Fruit fly (Drosophila melanogaster) whole organism, wandering third instar larva: ENCODE measurements around the gene CG15530.
A peak's percentile ranks its signal among the peaks of the same experiment; 100 is the strongest.

Experiments used
- Abd-B ChIP-seq: fragments of >200 bp; optimal IDR thresholded peaks from 2 replicates; lab custom pipeline; 2017; ENCODE audit warnings: missing biosample characterization, missing genetic modification characterization
- CG32264 ChIP-seq: fragments of 200-800 bp; sonication (Bioruptor generic); optimal IDR thresholded peaks from 2 replicates; lab custom pipeline; 2016; ENCODE audit warnings: missing biosample characterization, missing genetic modification characterization
- CG9705 ChIP-seq: fragments of 200-800 bp; sonication (Bioruptor generic); optimal IDR thresholded peaks from 2 replicates; lab custom pipeline; 2018; ENCODE audit warnings: missing biosample characterization, mild to moderate bottlenecking, missing genetic modification characterization
- CrebA ChIP-seq: fragments of 200-800 bp; sonication (Bioruptor generic); optimal IDR thresholded peaks from 2 replicates; lab custom pipeline; 2016; ENCODE audit warnings: missing biosample characterization, mild to moderate bottlenecking, missing genetic modification characterization, borderline replicate concordance
- Dif ChIP-seq: fragments of 200-275, 200-300 bp; sonication (Bioruptor generic); optimal IDR thresholded peaks from 2 replicates; lab custom pipeline; 2018; ENCODE audit warnings: missing biosample characterization, missing genetic modification characterization; ENCODE audit not compliant: partially characterized antibody
- GATAd ChIP-seq: sonication (Bioruptor generic); optimal IDR thresholded peaks from 2 replicates; lab custom pipeline; 2016; ENCODE audit warnings: missing biosample characterization, missing genetic modification characterization
- HLH106 ChIP-seq: fragments of 200-800 bp; optimal IDR thresholded peaks from 3 replicates; lab custom pipeline; 2019; ENCODE audit warnings: missing biosample characterization, mild to moderate bottlenecking, missing genetic modification characterization, moderate library complexity
- Hnf4 ChIP-seq: fragments of 200-800 bp; sonication (Bioruptor generic); optimal IDR thresholded peaks from 2 replicates; lab custom pipeline; 2016; ENCODE audit warnings: missing biosample characterization, mild to moderate bottlenecking, missing genetic modification characterization
- Hr78 ChIP-seq: fragments of >200 bp; optimal IDR thresholded peaks from 2 replicates; lab custom pipeline; 2017; ENCODE audit warnings: missing biosample characterization, missing genetic modification characterization
- Hr83 ChIP-seq: fragments of 200-300 bp; sonication (Bioruptor generic); optimal IDR thresholded peaks from 2 replicates; lab custom pipeline; 2016; ENCODE audit warnings: missing biosample characterization, mild to moderate bottlenecking, missing genetic modification characterization, moderate library complexity; ENCODE audit not compliant: poor library complexity, severe bottlenecking
- Jra ChIP-seq: sonication (Bioruptor generic); optimal IDR thresholded peaks from 2 replicates; lab custom pipeline; 2016; ENCODE audit warnings: missing biosample characterization, missing genetic modification characterization
- Mio ChIP-seq: sonication (Bioruptor generic); optimal IDR thresholded peaks from 2 replicates; lab custom pipeline; 2016; ENCODE audit warnings: missing biosample characterization, missing genetic modification characterization
- Myc ChIP-seq: fragments of >200 bp; optimal IDR thresholded peaks from 2 replicates; lab custom pipeline; 2017
- N ChIP-seq: fragments of >200 bp; optimal IDR thresholded peaks from 2 replicates; lab custom pipeline; 2018; ENCODE audit warnings: missing biosample characterization, missing external identifiers, missing genetic modification characterization
- Rel ChIP-seq, 2 experiments: fragments of 200-800 bp; sonication (Bioruptor generic) in 1 of 2; optimal IDR thresholded peaks; 2 replicates in 1 of 2; 3 replicates in 1 of 2; lab custom pipeline; 2016 to 2019; ENCODE audit warnings: mild to moderate bottlenecking in 2 of 2, missing biosample characterization in 2 of 2, missing genetic modification characterization in 2 of 2, moderate library complexity in 1 of 2
- Sp1 ChIP-seq: fragments of 200-800 bp; sonication (Bioruptor generic); optimal IDR thresholded peaks from 3 replicates; lab custom pipeline; 2019; ENCODE audit warnings: missing biosample characterization, mild to moderate bottlenecking, missing genetic modification characterization, moderate library complexity
- Vsx2 ChIP-seq: fragments of 200-300, 225-300 bp; sonication (Bioruptor generic); optimal IDR thresholded peaks from 2 replicates; lab custom pipeline; 2018; ENCODE audit warnings: missing biosample characterization, missing genetic modification characterization; ENCODE audit not compliant: partially characterized antibody
- br ChIP-seq: fragments of 200-800 bp; sonication (Bioruptor generic); optimal IDR thresholded peaks from 2 replicates; lab custom pipeline; 2016; ENCODE audit warnings: missing biosample characterization, missing genetic modification characterization
- brk ChIP-seq: fragments of 200-800 bp; sonication (Bioruptor generic); optimal IDR thresholded peaks from 2 replicates; lab custom pipeline; 2016; ENCODE audit warnings: missing biosample characterization, mild to moderate bottlenecking, missing genetic modification characterization
- dl ChIP-seq, 2 experiments: fragments of 175-275, 200-275 bp in 1 of 2; fragments of 200-275 bp in 1 of 2; sonication (Bioruptor generic); optimal IDR thresholded peaks; lab custom pipeline; 2018; ENCODE audit warnings: mild to moderate bottlenecking in 2 of 2, missing biosample characterization in 2 of 2, missing genetic modification characterization in 2 of 2, moderate library complexity in 2 of 2; ENCODE audit not compliant: partially characterized antibody in 2 of 2, insufficient read depth in 1 of 2
- dmrt93B ChIP-seq: fragments of 200-800 bp; sonication (Bioruptor generic); optimal IDR thresholded peaks from 2 replicates; lab custom pipeline; 2018; ENCODE audit warnings: missing biosample characterization, mild to moderate bottlenecking, missing genetic modification characterization
- ey ChIP-seq: fragments of 200-800 bp; sonication (Bioruptor generic); optimal IDR thresholded peaks from 2 replicates; lab custom pipeline; 2016; ENCODE audit warnings: missing biosample characterization, missing genetic modification characterization
- foxo ChIP-seq, 2 experiments: fragments of 200-800 bp; sonication (Bioruptor generic); optimal IDR thresholded peaks; 2 replicates in 1 of 2; 3 replicates in 1 of 2; lab custom pipeline; 2016 to 2017; ENCODE audit warnings: missing biosample characterization in 2 of 2, missing genetic modification characterization in 2 of 2
- fru ChIP-seq: fragments of 200-800 bp; sonication (Bioruptor generic); optimal IDR thresholded peaks from 3 replicates; lab custom pipeline; 2016; ENCODE audit warnings: missing biosample characterization, mild to moderate bottlenecking, missing genetic modification characterization
- h ChIP-seq: fragments of 200-800 bp; sonication (Bioruptor generic); optimal IDR thresholded peaks from 3 replicates; lab custom pipeline; 2016; ENCODE audit warnings: missing biosample characterization, mild to moderate bottlenecking, missing genetic modification characterization
- lola ChIP-seq: fragments of >200 bp; optimal IDR thresholded peaks from 2 replicates; lab custom pipeline; 2017; ENCODE audit warnings: missing biosample characterization, missing genetic modification characterization
- pan ChIP-seq: fragments of >200 bp; optimal IDR thresholded peaks from 2 replicates; lab custom pipeline; 2017
- rgr ChIP-seq: fragments of 200-800 bp; sonication (Bioruptor generic); optimal IDR thresholded peaks from 3 replicates; lab custom pipeline; 2016; ENCODE audit warnings: missing biosample characterization, mild to moderate bottlenecking, missing genetic modification characterization
- sage ChIP-seq: fragments of 200-800 bp; sonication (Bioruptor generic); optimal IDR thresholded peaks from 2 replicates; lab custom pipeline; 2016; ENCODE audit warnings: missing biosample characterization, mild to moderate bottlenecking, missing genetic modification characterization
- sv ChIP-seq: fragments of 200-800 bp; sonication (Bioruptor generic); optimal IDR thresholded peaks from 3 replicates; lab custom pipeline; 2016; ENCODE audit warnings: missing biosample characterization, missing genetic modification characterization
- tai ChIP-seq: sonication (Bioruptor generic); optimal IDR thresholded peaks from 2 replicates; lab custom pipeline; 2016; ENCODE audit warnings: missing biosample characterization, missing genetic modification characterization
- usp ChIP-seq: fragments of >200 bp; optimal IDR thresholded peaks from 2 replicates; lab custom pipeline; 2017; ENCODE audit warnings: missing biosample characterization, missing genetic modification characterization
- woc ChIP-seq: sonication (Bioruptor generic); optimal IDR thresholded peaks from 2 replicates; lab custom pipeline; 2016; ENCODE audit warnings: missing biosample characterization, mild to moderate bottlenecking, missing genetic modification characterization

The CG15530 gene

dm6 chr3R:30150602-30151001 lies 27.1 kb upstream of the CG15530 start:
- peak; percentile 8 for TF ChIP-seq Myc (lab: Kevin White, UChicago)
- TF ChIP-seq tai (GFP tag; lab: Kevin White, UChicago), result no peak
- TF ChIP-seq Abd-B (GFP tag; lab: Kevin White, UChicago), result no peak
- no peak for TF ChIP-seq Sp1 (GFP tag; lab: Kevin White, UChicago)

dm6 chr3R:30151300-30152109 lies 26.2 kb upstream of the CG15530 start, which contains the start of gene CG15529:
Gene CG15529 (plus strand): TSS chr3R:30152059.
- TF ChIP-seq tai (GFP tag; lab: Kevin White, UChicago), result no peak
- TF ChIP-seq brk (GFP tag; lab: Kevin White, UChicago), result no peak
- TF ChIP-seq foxo (GFP tag; optimal IDR thresholded peaks at IDR 0.05; lab: Kevin White, UChicago), result peak in 1 of 2 experiments; percentile 1
- no peak for TF ChIP-seq usp (GFP tag; lab: Kevin White, UChicago)
- TF ChIP-seq Myc (lab: Kevin White, UChicago), result no peak
- TF ChIP-seq CrebA, result no peak
- TF ChIP-seq ey (GFP tag; lab: Kevin White, UChicago), result peak; percentile 26
- TF ChIP-seq Rel (GFP tag; optimal IDR thresholded peaks at IDR 0.05; lab: Kevin White, UChicago), result no peak
- TF ChIP-seq Rel (tag; optimal IDR thresholded peaks at IDR 0.05; lab: Kevin White, UChicago), result peak; percentile 11
- peak; percentile 39 for TF ChIP-seq HLH106 (tag; lab: Kevin White, UChicago)
- TF ChIP-seq rgr (GFP tag; lab: Kevin White, UChicago), result peak; percentile 30
- peak; percentile 57 for TF ChIP-seq h
- TF ChIP-seq dmrt93B, result no peak

dm6 chr3R:30153864-30154263 lies 23.8 kb upstream of the CG15530 start:
- TF ChIP-seq Myc (lab: Kevin White, UChicago) (peak; percentile 34), Sp1 (GFP tag; lab: Kevin White, UChicago) (no peak)

dm6 chr3R:30160312-30160942 lies 17.2 kb upstream of the CG15530 start, which contains the start of gene CG11498:
Gene CG11498 (minus strand): TSS chr3R:30160473.
- TF ChIP-seq rgr (GFP tag; lab: Kevin White, UChicago), result no peak
- TF ChIP-seq Dif (GFP tag; lab: Kevin White, UChicago), result peak; percentile 44
- no peak for TF ChIP-seq sage (GFP tag; lab: Kevin White, UChicago)
- TF ChIP-seq Mio, result no peak
- no peak for TF ChIP-seq lola (GFP tag; lab: Kevin White, UChicago)
- TF ChIP-seq woc (GFP tag; lab: Kevin White, UChicago), result no peak
- TF ChIP-seq Hnf4, result no peak
- no peak for TF ChIP-seq Hr78 (GFP tag; lab: Kevin White, UChicago)
- TF ChIP-seq CG9705 (GFP tag; lab: Kevin White, UChicago), result no peak
- TF ChIP-seq Abd-B (GFP tag; lab: Kevin White, UChicago), result no peak
- TF ChIP-seq dmrt93B, result no peak
- no peak for TF ChIP-seq Sp1 (GFP tag; lab: Kevin White, UChicago)
- TF ChIP-seq sv (GFP tag; lab: Kevin White, UChicago), result no peak
- TF ChIP-seq Jra (GFP tag; lab: Kevin White, UChicago), result no peak
- no peak for TF ChIP-seq CrebA
- TF ChIP-seq Hr83, result no peak
- no peak for TF ChIP-seq h
- TF ChIP-seq fru (GFP tag; lab: Kevin White, UChicago), result peak; percentile 15
- TF ChIP-seq dl (GFP tag; optimal IDR thresholded peaks at IDR 0.05; lab: Kevin White, UChicago; ENCODE audit: insufficient read depth in 1 of 2, partially characterized antibody in 2 of 2), result peak; percentile 4 to 32
- TF ChIP-seq ey (GFP tag; lab: Kevin White, UChicago), result no peak
- no peak for TF ChIP-seq pan (lab: Kevin White, UChicago)
- no peak for TF ChIP-seq br (GFP tag; lab: Kevin White, UChicago)
- TF ChIP-seq tai (GFP tag; lab: Kevin White, UChicago), result no peak

- no peak for TF ChIP-seq rgr (GFP tag; lab: Kevin White, UChicago)
- no peak for TF ChIP-seq Sp1 (GFP tag; lab: Kevin White, UChicago)
- TF ChIP-seq fru (GFP tag; lab: Kevin White, UChicago), result no peak
- TF ChIP-seq dl (GFP tag; optimal IDR thresholded peaks at IDR 0.05; lab: Kevin White, UChicago; ENCODE audit: insufficient read depth in 1 of 2, partially characterized antibody in 2 of 2), result no peak
- no peak for TF ChIP-seq Hnf4
- TF ChIP-seq pan (lab: Kevin White, UChicago), result no peak
- no peak for TF ChIP-seq N
- TF ChIP-seq Vsx2 (GFP tag; lab: Kevin White, UChicago), result no peak
- TF ChIP-seq Hr83, result no peak
- no peak for TF ChIP-seq CG32264
- no peak for TF ChIP-seq tai (GFP tag; lab: Kevin White, UChicago)
- no peak for TF ChIP-seq sv (GFP tag; lab: Kevin White, UChicago)
- no peak for TF ChIP-seq brk (GFP tag; lab: Kevin White, UChicago)
- TF ChIP-seq lola (GFP tag; lab: Kevin White, UChicago), result no peak
- TF ChIP-seq GATAd (GFP tag; lab: Kevin White, UChicago), result no peak
Observed at dm6 chr3R:30163228-30163627, 14.4 kb upstream of the CG15530 start.
